Worm (Caenorhabditis elegans): ENCODE data around the gene Y57A10A.31.
A peak's percentile ranks its signal among the peaks of the same experiment; 100 is the strongest.

Y57A10A.31 gene

ce11 chrII:12284045-12284444 is 5.1 kb upstream of the Y57A10A.31 start:
- TF ChIP-seq K09A11.1 (tag; optimal IDR thresholded peaks at IDR 0.05; ENCODE audit: insufficient read depth), result no peak
- no peak for TF ChIP-seq ceh-14 (tag; optimal IDR thresholded peaks at IDR 0.05)
- no peak for TF ChIP-seq unc-42 (tag; optimal IDR thresholded peaks at IDR 0.05)
- no peak for TF ChIP-seq pax-1 (tag; optimal IDR thresholded peaks at IDR 0.05)

ce11 chrII:12296591-12296990 is 7.4 kb downstream of the Y57A10A.31 start:
- TF ChIP-seq ama-1 (optimal IDR thresholded peaks at IDR 0.05) (no peak), hlh-30 (tag; optimal IDR thresholded peaks at IDR 0.05; ENCODE audit: insufficient read depth) (peak; percentile 60)

ce11 chrII:12300680-12301079 is 11.5 kb downstream of the Y57A10A.31 start:
- TF ChIP-seq pqm-1 (tag; optimal IDR thresholded peaks at IDR 0.05) (no peak), ceh-48 (tag; optimal IDR thresholded peaks at IDR 0.05) (peak; percentile 3)

ce11 chrII:12301233-12301632 is 12.0 kb downstream of the Y57A10A.31 start:
- TF ChIP-seq pha-2 (tag; optimal IDR thresholded peaks at IDR 0.05), result no peak
- TF ChIP-seq ceh-48 (tag; optimal IDR thresholded peaks at IDR 0.05), result peak; percentile 68

DNA sequence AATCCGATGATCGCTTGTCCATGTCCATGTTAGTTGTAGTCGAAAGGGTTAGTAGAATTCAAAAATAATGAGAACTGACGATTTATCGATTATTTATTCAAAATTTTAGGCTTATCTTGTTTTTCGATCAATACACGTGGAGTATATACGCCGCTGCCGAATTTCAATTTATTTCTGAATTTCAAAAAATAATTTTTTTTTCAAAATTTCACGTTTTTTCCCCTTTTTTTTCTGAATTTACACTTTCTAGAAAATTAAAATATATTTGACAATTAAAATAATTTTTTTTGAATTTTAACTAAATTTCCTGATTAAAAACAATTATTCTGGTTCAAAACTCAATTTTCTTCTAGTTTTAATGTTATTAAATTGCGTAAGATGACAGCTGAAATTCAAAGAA is 13.2 kb downstream of the Y57A10A.31 start, which contains the start of gene C50E10.1:
Gene C50E10.1 (minus strand): TSS at position 101 of the 400 bp plus-strand sequence.
- TF ChIP-seq ceh-9 (tag; optimal IDR thresholded peaks at IDR 0.05) (no peak), unc-55 (GFP tag; optimal IDR thresholded peaks at IDR 0.05) (no peak), nhr-11 (tag; optimal IDR thresholded peaks at IDR 0.05) (no peak), pha-2 (tag; optimal IDR thresholded peaks at IDR 0.05) (no peak)

DNA sequence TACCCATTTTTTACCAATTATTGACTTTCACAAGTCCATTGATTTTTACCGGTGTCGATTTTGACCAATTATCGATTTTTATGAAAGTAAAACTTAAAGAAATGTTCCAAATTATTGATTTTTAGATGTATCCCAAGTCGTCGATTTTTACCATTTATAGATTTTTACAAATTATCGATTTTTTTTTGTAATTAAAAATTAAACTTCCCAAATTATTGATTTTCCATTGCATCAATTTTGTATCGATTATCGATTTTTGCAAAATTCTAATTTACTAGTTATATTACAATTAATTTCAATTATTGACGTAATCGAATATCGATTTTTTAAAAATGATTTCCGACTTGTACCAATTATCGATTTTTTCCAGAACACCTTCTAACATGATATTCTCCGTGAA is 14.0 kb downstream of the Y57A10A.31 start, which contains the start of gene sre-50:
Gene sre-50 (plus strand): TSS at position 384 of the 400 bp plus-strand sequence.
- TF ChIP-seq ceh-48 (tag; optimal IDR thresholded peaks at IDR 0.05) (peak; percentile 16), tbx-2 (tag; optimal IDR thresholded peaks at IDR 0.05) (no peak)

DNA sequence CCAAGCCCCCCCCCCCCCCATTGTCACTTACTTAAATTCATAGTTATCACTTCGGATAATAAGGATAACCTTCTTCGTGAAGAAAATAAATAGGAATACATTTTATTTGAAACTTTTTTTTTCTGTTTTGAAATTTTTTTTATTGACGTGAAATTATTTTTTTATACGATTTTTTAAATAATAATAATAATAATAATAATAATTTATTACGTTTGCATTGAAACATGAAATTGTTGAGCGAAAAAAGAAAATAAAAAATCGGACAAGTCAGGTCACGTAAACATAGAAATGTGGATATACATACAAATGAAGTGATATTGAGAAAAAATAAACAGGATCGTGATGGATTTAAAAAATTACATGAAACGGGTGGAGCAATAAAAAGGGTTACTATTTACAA is 20.4 kb downstream of the Y57A10A.31 start, which contains the start of gene C50E10.2:
Gene C50E10.2 (minus strand): TSS at position 101 of the 400 bp plus-strand sequence.
- no peak for TF ChIP-seq pax-1 (tag; optimal IDR thresholded peaks at IDR 0.05)
- no peak for TF ChIP-seq pha-4 (tag; optimal IDR thresholded peaks at IDR 0.05)
- TF ChIP-seq ceh-48 (tag; optimal IDR thresholded peaks at IDR 0.05), result no peak
- TF ChIP-seq pqm-1 (tag; optimal IDR thresholded peaks at IDR 0.05), result no peak
- no peak for TF ChIP-seq nfya-1 (tag; optimal IDR thresholded peaks at IDR 0.05)
- TF ChIP-seq hlh-15 (tag; optimal IDR thresholded peaks at IDR 0.05), result no peak

ce11 chrII:12311560-12311959 is 22.4 kb downstream of the Y57A10A.31 start, which contains the start of gene sre-51:
Gene sre-51, plus strand, starts transcription at chrII:12311860.
- TF ChIP-seq C38D4.7 (GFP tag; optimal IDR thresholded peaks at IDR 0.05) (no peak), rnt-1 (tag; optimal IDR thresholded peaks at IDR 0.05) (no peak), ceh-45 (GFP tag; IDR thresholded peaks at IDR 0.05) (no peak), hlh-6 (tag; optimal IDR thresholded peaks at IDR 0.05) (no peak), ceh-2 (tag; optimal IDR thresholded peaks at IDR 0.05) (no peak), fkh-10 (GFP tag; optimal IDR thresholded peaks at IDR 0.05) (no peak), lin-11 (tag; optimal IDR thresholded peaks at IDR 0.05) (no peak), unc-42 (tag; optimal IDR thresholded peaks at IDR 0.05) (no peak), pax-1 (tag; optimal IDR thresholded peaks at IDR 0.05) (no peak), hlh-30 (tag; optimal IDR thresholded peaks at IDR 0.05; ENCODE audit: insufficient read depth) (no peak), hlh-8 (tag; optimal IDR thresholded peaks at IDR 0.05) (no peak), C08G9.2 (tag; optimal IDR thresholded peaks at IDR 0.05) (no peak), ceh-48 (tag; optimal IDR thresholded peaks at IDR 0.05) (no peak), ztf-16 (tag; optimal IDR thresholded peaks at IDR 0.05) (no peak), ceh-6 (GFP tag; optimal IDR thresholded peaks at IDR 0.05) (no peak), madf-2 (tag; optimal IDR thresholded peaks at IDR 0.05) (no peak)
